Worm (Caenorhabditis elegans) whole organism, L3 larva: ENCODE results near the gene C26D10.3.

Experiments
- R02D3.7 ChIP-seq: fragments of 150-350 bp; optimal IDR thresholded peaks from 2 replicates; lab custom pipeline; 2014; ENCODE audit warnings: missing biosample characterization, missing genetic modification characterization
- ZK546.5 ChIP-seq: sonication (generic microtip); optimal IDR thresholded peaks from 2 replicates; lab custom pipeline; 2017; ENCODE audit warnings: missing biosample characterization, missing genetic modification characterization
- aly-2 ChIP-seq: fragments of 150-350 bp; optimal IDR thresholded peaks from 2 replicates; lab custom pipeline; 2014; ENCODE audit warnings: missing biosample characterization, missing genetic modification characterization
- ama-1 ChIP-seq: fragments of 150-350 bp; optimal IDR thresholded peaks from 2 replicates; lab custom pipeline; 2018
- ceh-16 ChIP-seq: sonication (generic microtip); optimal IDR thresholded peaks from 2 replicates; lab custom pipeline; 2017; ENCODE audit warnings: missing biosample characterization, missing genetic modification characterization
- ceh-28 ChIP-seq: fragments of 150-350 bp; optimal IDR thresholded peaks from 2 replicates; lab custom pipeline; 2014; ENCODE audit warnings: missing biosample characterization, missing genetic modification reagents, missing genetic modification characterization
- daf-12 ChIP-seq: fragments of 150-350 bp; optimal IDR thresholded peaks from 2 replicates; lab custom pipeline; 2014; ENCODE audit warnings: missing biosample characterization, missing genetic modification reagents, missing genetic modification characterization
- egl-5 ChIP-seq: fragments of 150-350 bp; optimal IDR thresholded peaks from 2 replicates; lab custom pipeline; 2017; ENCODE audit warnings: missing biosample characterization, missing genetic modification reagents, missing genetic modification characterization, inconsistent platforms
- elt-1 ChIP-seq: fragments of 150-350 bp; optimal IDR thresholded peaks from 2 replicates; lab custom pipeline; 2014; ENCODE audit warnings: missing biosample characterization, missing genetic modification characterization
- elt-2 ChIP-seq: sonication (generic microtip); optimal IDR thresholded peaks from 2 replicates; lab custom pipeline; 2016; ENCODE audit warnings: missing genetic modification reagents, mild to moderate bottlenecking, missing genetic modification characterization, missing compliant biosample characterization
- eor-1 ChIP-seq, 2 experiments: fragments of 150-350 bp; optimal IDR thresholded peaks; 2 replicates each; lab custom pipeline; 2014 to 2018; ENCODE audit warnings: missing biosample characterization in 2 of 2, missing genetic modification characterization in 2 of 2
- fkh-2 ChIP-seq: fragments of 150-350 bp; optimal IDR thresholded peaks from 2 replicates; lab custom pipeline; 2014; ENCODE audit warnings: missing biosample characterization, missing genetic modification reagents, missing genetic modification characterization
- fos-1 ChIP-seq: fragments of 150-350 bp; optimal IDR thresholded peaks from 2 replicates; lab custom pipeline; 2014; ENCODE audit warnings: missing biosample characterization, missing genetic modification characterization
- hmg-11 ChIP-seq: sonication (generic microtip); optimal IDR thresholded peaks from 2 replicates; lab custom pipeline; 2016; ENCODE audit warnings: missing genetic modification characterization, missing compliant biosample characterization
- lin-15B ChIP-seq: fragments of 150-350 bp; optimal IDR thresholded peaks from 2 replicates; lab custom pipeline; 2014; ENCODE audit warnings: missing biosample characterization, missing genetic modification characterization
- lin-39 ChIP-seq: fragments of 150-350 bp; optimal IDR thresholded peaks from 2 replicates; lab custom pipeline; 2018; ENCODE audit warnings: missing biosample characterization, missing genetic modification reagents, missing genetic modification characterization
- lsy-12 ChIP-seq: sonication (generic microtip); optimal IDR thresholded peaks from 2 replicates; lab custom pipeline; 2016; ENCODE audit warnings: mild to moderate bottlenecking, missing genetic modification characterization, missing compliant biosample characterization
- mdl-1 ChIP-seq: fragments of 150-350 bp; optimal IDR thresholded peaks from 2 replicates; lab custom pipeline; 2014; ENCODE audit warnings: missing biosample characterization, missing genetic modification characterization
- mml-1 ChIP-seq: fragments of 150-350 bp; sonication (generic microtip); optimal IDR thresholded peaks from 3 replicates; lab custom pipeline; 2014; ENCODE audit warnings: missing biosample characterization, missing genetic modification characterization
- nfya-1 ChIP-seq: sonication (generic microtip); optimal IDR thresholded peaks from 2 replicates; lab custom pipeline; 2017; ENCODE audit warnings: missing genetic modification characterization, mild to moderate bottlenecking, missing compliant biosample characterization, antibody characterized with exemption, moderate library complexity; ENCODE audit not compliant: insufficient read depth
- nhr-11 ChIP-seq: fragments of 150-350 bp; optimal IDR thresholded peaks from 2 replicates; lab custom pipeline; 2014; ENCODE audit warnings: missing biosample characterization, missing genetic modification characterization
- nhr-12 ChIP-seq: fragments of 150-350 bp; optimal IDR thresholded peaks from 2 replicates; lab custom pipeline; 2014; ENCODE audit warnings: missing biosample characterization, missing genetic modification characterization
- nhr-23 ChIP-seq: fragments of 150-350 bp; optimal IDR thresholded peaks from 2 replicates; lab custom pipeline; 2014; ENCODE audit warnings: missing biosample characterization, missing genetic modification reagents, missing genetic modification characterization
- nhr-237 ChIP-seq: fragments of 150-350 bp; optimal IDR thresholded peaks from 2 replicates; lab custom pipeline; 2014; ENCODE audit warnings: missing biosample characterization, missing genetic modification characterization
- nhr-25 ChIP-seq: sonication (generic microtip); optimal IDR thresholded peaks from 2 replicates; lab custom pipeline; 2017; ENCODE audit warnings: missing biosample characterization, missing genetic modification characterization
- nhr-28 ChIP-seq: fragments of 150-350 bp; optimal IDR thresholded peaks from 2 replicates; lab custom pipeline; 2014; ENCODE audit warnings: missing biosample characterization, missing genetic modification characterization
- nhr-43 ChIP-seq: sonication (generic microtip); optimal IDR thresholded peaks from 2 replicates; lab custom pipeline; 2016; ENCODE audit warnings: mild to moderate bottlenecking, missing genetic modification characterization, missing compliant biosample characterization; ENCODE audit not compliant: poor library complexity, severe bottlenecking
- nhr-67 ChIP-seq: fragments of 150-350 bp; optimal IDR thresholded peaks from 2 replicates; lab custom pipeline; 2014; ENCODE audit warnings: missing biosample characterization, missing genetic modification characterization
- nhr-76 ChIP-seq: fragments of 150-350 bp; sonication (generic microtip); optimal IDR thresholded peaks from 5 replicates; lab custom pipeline; 2014; ENCODE audit warnings: missing biosample characterization, missing genetic modification characterization
- nhr-77 ChIP-seq: fragments of 150-350 bp; optimal IDR thresholded peaks from 2 replicates; lab custom pipeline; 2014; ENCODE audit warnings: missing biosample characterization, missing genetic modification characterization
- pha-4 ChIP-seq: fragments of 150-350 bp; optimal IDR thresholded peaks from 2 replicates; lab custom pipeline; 2014; ENCODE audit warnings: missing biosample characterization, missing genetic modification reagents, missing genetic modification characterization
- pqm-1 ChIP-seq: fragments of 150-350 bp; optimal IDR thresholded peaks from 2 replicates; lab custom pipeline; 2017; ENCODE audit warnings: missing biosample characterization, missing genetic modification characterization, inconsistent platforms
- sea-2 ChIP-seq: fragments of 150-350 bp; sonication (generic microtip); optimal IDR thresholded peaks from 4 replicates; lab custom pipeline; 2014; ENCODE audit warnings: missing biosample characterization, missing genetic modification reagents, missing genetic modification characterization
- skn-1 ChIP-seq: fragments of 150-350 bp; optimal IDR thresholded peaks from 2 replicates; lab custom pipeline; 2014; ENCODE audit warnings: missing biosample characterization, missing genetic modification characterization
- snpc-4 ChIP-seq: fragments of 150-350 bp; optimal IDR thresholded peaks from 2 replicates; lab custom pipeline; 2014; ENCODE audit warnings: missing biosample characterization, missing genetic modification characterization
- unc-39 ChIP-seq: sonication (generic microtip); optimal IDR thresholded peaks from 4 replicates; lab custom pipeline; 2017; ENCODE audit warnings: missing biosample characterization, missing genetic modification characterization
- unc-62 ChIP-seq: fragments of 150-350 bp; sonication (generic microtip); optimal IDR thresholded peaks from 4 replicates; lab custom pipeline; 2014; ENCODE audit warnings: missing biosample characterization, missing genetic modification reagents, missing genetic modification characterization
- zag-1 ChIP-seq: fragments of 150-350 bp; optimal IDR thresholded peaks from 2 replicates; lab custom pipeline; 2014; ENCODE audit warnings: missing biosample characterization, missing genetic modification characterization
- ztf-11 ChIP-seq: fragments of 150-350 bp; optimal IDR thresholded peaks from 2 replicates; lab custom pipeline; 2014; ENCODE audit warnings: missing biosample characterization, missing genetic modification characterization
- ztf-4 ChIP-seq: fragments of 150-350 bp; optimal IDR thresholded peaks from 2 replicates; lab custom pipeline; 2014; ENCODE audit warnings: missing biosample characterization, missing genetic modification characterization

Gene C26D10.3

DNA sequence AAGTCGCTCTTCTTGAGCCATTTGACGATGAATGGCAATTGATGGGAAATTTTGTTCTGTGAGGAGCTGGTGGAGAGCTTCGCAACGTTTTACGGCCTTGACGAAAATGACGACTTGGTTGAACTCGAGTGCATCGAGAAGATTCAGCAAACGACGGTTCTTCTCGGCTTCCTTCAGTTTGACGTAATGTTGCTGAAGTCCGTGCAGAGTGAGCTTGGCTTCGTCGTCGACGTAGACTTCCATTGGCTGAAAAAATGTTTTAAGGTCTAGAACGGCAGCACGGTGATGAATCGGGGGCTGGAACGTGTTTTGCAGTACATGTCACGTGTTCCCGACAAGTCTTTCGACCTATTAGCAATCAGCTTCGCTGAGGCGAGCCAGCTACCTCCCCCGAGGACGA lies 2.3 kb downstream of the C26D10.3 start:
- no peak for TF ChIP-seq lsy-12
- TF ChIP-seq nhr-76 (tag; lab: Kevin White, UChicago): no peak
- TF ChIP-seq nhr-12 (tag; lab: Kevin White, UChicago): no peak
- no peak for TF ChIP-seq zag-1 (tag; lab: Kevin White, UChicago)
- no peak for TF ChIP-seq nhr-23 (tag; lab: Kevin White, UChicago)
- no peak for TF ChIP-seq egl-5
- no peak for TF ChIP-seq nfya-1
- no peak for TF ChIP-seq daf-12 (tag; lab: Kevin White, UChicago)

DNA sequence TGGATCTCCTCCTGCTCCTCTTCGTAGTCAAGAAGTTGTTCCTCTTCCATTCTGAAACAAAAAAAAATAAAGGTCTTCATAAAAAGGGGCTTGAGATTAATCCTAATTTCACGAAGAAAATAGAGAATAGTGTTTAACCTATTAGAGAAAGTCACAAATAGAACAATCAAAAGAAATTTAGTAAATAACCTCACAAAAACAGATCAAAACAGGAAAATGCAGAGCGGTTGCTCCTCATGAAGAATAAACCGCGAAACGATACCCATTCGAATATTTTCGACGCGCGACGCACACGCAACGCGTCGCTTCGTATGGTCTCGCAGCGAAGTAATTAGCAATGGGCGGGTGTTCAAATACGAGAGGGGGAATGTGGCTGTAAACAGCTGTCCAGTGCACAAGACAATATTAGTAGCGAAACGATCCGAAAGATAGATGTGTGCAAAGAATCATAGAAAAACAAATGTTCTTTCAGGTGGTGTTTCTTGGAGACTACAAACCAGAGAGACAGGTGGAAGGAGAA lies 3.7 kb downstream of the C26D10.3 start, which contains the start of gene hel-1:
Gene hel-1 (minus strand): TSS at position 51 of the 520 bp plus-strand sequence.
- TF ChIP-seq fkh-2 (tag; lab: Kevin White, UChicago) (no peak), mdl-1 (no peak), lin-15B (tag; lab: Kevin White, UChicago) (peak; percentile 90), daf-12 (tag; lab: Kevin White, UChicago) (no peak), aly-2 (tag; lab: Kevin White, UChicago) (no peak), R02D3.7 (tag; lab: Kevin White, UChicago) (peak; percentile 62), nfya-1 (peak; percentile 92), lin-39 (tag; lab: Kevin White, UChicago) (peak; percentile 100), snpc-4 (tag; lab: Kevin White, UChicago) (peak; percentile 42), ztf-4 (tag; lab: Kevin White, UChicago) (no peak), nhr-28 (tag; lab: Kevin White, UChicago) (no peak), fos-1 (tag; lab: Kevin White, UChicago) (no peak), pha-4 (tag; lab: Kevin White, UChicago) (peak; percentile 96), nhr-25 (tag; lab: Kevin White, UChicago) (peak; percentile 86), nhr-23 (tag; lab: Kevin White, UChicago) (peak; percentile 77), elt-2 (peak; percentile 42), ceh-16 (tag; lab: Kevin White, UChicago) (no peak), ztf-11 (no peak), mml-1 (no peak), skn-1 (tag; lab: Kevin White, UChicago) (peak; percentile 25), nhr-77 (tag; lab: Kevin White, UChicago) (no peak), egl-5 (peak; percentile 99), pqm-1 (tag; lab: Kevin White, UChicago) (peak; percentile 8), nhr-76 (tag; lab: Kevin White, UChicago) (no peak), ceh-28 (tag; lab: Kevin White, UChicago) (peak; percentile 24), ama-1 (peak; percentile 43)

DNA sequence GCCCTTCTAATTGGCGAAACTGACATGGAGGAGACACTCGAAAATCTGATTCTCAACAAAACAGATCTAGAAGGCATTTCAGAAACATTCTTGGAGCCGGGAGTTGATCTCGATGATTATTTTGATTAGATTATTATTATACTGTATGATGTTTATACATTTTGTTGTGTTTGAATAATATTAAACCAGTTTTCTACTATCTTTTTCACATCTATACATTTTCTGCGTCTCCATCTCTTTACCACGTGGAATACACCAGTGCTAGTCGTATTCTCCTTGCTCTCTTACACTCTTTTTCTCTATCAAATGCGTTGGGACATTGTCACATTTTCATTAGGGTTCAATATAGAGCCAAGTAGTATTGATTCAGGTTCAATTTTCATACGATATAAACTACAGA lies 4.3 kb downstream of the C26D10.3 start, which contains the start of gene C26D10.4:
Gene C26D10.4 (plus strand): TSS at position 301 of the 400 bp plus-strand sequence.
- TF ChIP-seq skn-1 (tag; lab: Kevin White, UChicago) (no peak), nhr-237 (tag; lab: Kevin White, UChicago) (no peak), unc-39 (no peak), aly-2 (tag; lab: Kevin White, UChicago) (no peak), unc-62 (GFP tag; lab: Kevin White, UChicago) (no peak), lsy-12 (no peak), nhr-76 (tag; lab: Kevin White, UChicago) (no peak), nhr-12 (tag; lab: Kevin White, UChicago) (no peak), eor-1 (tag; optimal IDR thresholded peaks at IDR 0.05; lab: Kevin White, UChicago) (no peak), nhr-23 (tag; lab: Kevin White, UChicago) (no peak), ZK546.5 (no peak), nfya-1 (no peak), ztf-4 (tag; lab: Kevin White, UChicago) (no peak), sea-2 (GFP tag; lab: Kevin White, UChicago) (no peak), nhr-67 (tag; lab: Kevin White, UChicago) (no peak), nhr-43 (tag; lab: Kevin White, UChicago) (no peak), zag-1 (tag; lab: Kevin White, UChicago) (no peak)

DNA sequence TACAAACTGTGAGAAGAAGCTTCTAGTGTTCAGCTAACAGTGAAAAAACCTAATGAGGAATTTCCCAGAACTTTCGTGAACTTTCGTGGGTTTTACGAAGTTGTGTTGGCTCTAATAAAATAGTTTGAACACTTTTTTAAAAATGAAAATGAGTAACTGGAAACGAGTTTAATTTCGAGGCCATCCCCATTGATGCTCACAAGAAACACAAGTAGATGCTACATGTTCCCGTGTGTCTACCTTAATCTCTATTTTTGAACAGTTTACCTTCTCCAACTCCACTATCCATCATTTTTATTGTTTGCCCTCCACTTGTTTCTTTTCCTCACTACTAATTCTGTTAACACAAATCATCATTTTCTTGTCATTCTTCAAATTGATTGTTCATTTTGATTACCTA lies 8.5 kb downstream of the C26D10.3 start, which contains the start of gene C26D10.7:
Gene C26D10.7 (plus strand): TSS at position 301 of the 400 bp plus-strand sequence.
- TF ChIP-seq nfya-1 (no peak), hmg-11 (no peak), nhr-11 (tag; lab: Kevin White, UChicago) (no peak), elt-1 (no peak)
- TF ChIP-seq, all 47 proteins: peak for 0
